Worm (Caenorhabditis elegans) whole organism, L3 larva: ENCODE measurements around the gene K03B8.4.
A peak's percentile ranks its signal among the peaks of the same experiment; 100 is the strongest.

Experiments
- R02D3.7 ChIP-seq: fragments of 150-350 bp; optimal IDR thresholded peaks from 2 replicates; lab custom pipeline; 2014; ENCODE audit warnings: missing biosample characterization, missing genetic modification characterization
- aly-2 ChIP-seq: fragments of 150-350 bp; optimal IDR thresholded peaks from 2 replicates; lab custom pipeline; 2014; ENCODE audit warnings: missing biosample characterization, missing genetic modification characterization
- ama-1 ChIP-seq: fragments of 150-350 bp; optimal IDR thresholded peaks from 2 replicates; lab custom pipeline; 2018
- ceh-16 ChIP-seq: sonication (generic microtip); optimal IDR thresholded peaks from 2 replicates; lab custom pipeline; 2017; ENCODE audit warnings: missing biosample characterization, missing genetic modification characterization
- ceh-82 ChIP-seq: fragments of 150-350 bp; optimal IDR thresholded peaks from 2 replicates; lab custom pipeline; 2014; ENCODE audit warnings: missing biosample characterization, missing genetic modification characterization
- ceh-9 ChIP-seq: sonication (generic microtip); optimal IDR thresholded peaks from 2 replicates; lab custom pipeline; 2018; ENCODE audit warnings: missing biosample characterization, missing genetic modification characterization
- egl-5 ChIP-seq: fragments of 150-350 bp; optimal IDR thresholded peaks from 2 replicates; lab custom pipeline; 2017; ENCODE audit warnings: missing biosample characterization, missing genetic modification reagents, missing genetic modification characterization, inconsistent platforms
- elt-1 ChIP-seq: fragments of 150-350 bp; optimal IDR thresholded peaks from 2 replicates; lab custom pipeline; 2014; ENCODE audit warnings: missing biosample characterization, missing genetic modification characterization
- elt-2 ChIP-seq: sonication (generic microtip); optimal IDR thresholded peaks from 2 replicates; lab custom pipeline; 2016; ENCODE audit warnings: missing genetic modification reagents, mild to moderate bottlenecking, missing genetic modification characterization, missing compliant biosample characterization
- elt-3 ChIP-seq, 3 experiments: fragments of 150-350 bp in 1 of 3; sonication (generic microtip) in 2 of 3; optimal IDR thresholded peaks; 2 replicates in 2 of 3; 4 replicates in 1 of 3; lab custom pipeline; 2014 to 2017; ENCODE audit warnings: missing biosample characterization in 3 of 3, missing genetic modification characterization in 3 of 3
- eor-1 ChIP-seq, 2 experiments: fragments of 150-350 bp; optimal IDR thresholded peaks; 2 replicates each; lab custom pipeline; 2014 to 2018; ENCODE audit warnings: missing biosample characterization in 2 of 2, missing genetic modification characterization in 2 of 2
- fkh-10 ChIP-seq: sonication (generic microtip); optimal IDR thresholded peaks from 2 replicates; lab custom pipeline; 2017; ENCODE audit warnings: missing biosample characterization, missing genetic modification reagents, missing genetic modification characterization
- fos-1 ChIP-seq: fragments of 150-350 bp; optimal IDR thresholded peaks from 2 replicates; lab custom pipeline; 2014; ENCODE audit warnings: missing biosample characterization, missing genetic modification characterization
- hmg-11 ChIP-seq: sonication (generic microtip); optimal IDR thresholded peaks from 2 replicates; lab custom pipeline; 2016; ENCODE audit warnings: missing genetic modification characterization, missing compliant biosample characterization
- jun-1 ChIP-seq: fragments of 150-350 bp; optimal IDR thresholded peaks from 2 replicates; lab custom pipeline; 2014; ENCODE audit warnings: missing biosample characterization, missing genetic modification reagents, missing genetic modification characterization
- lin-15B ChIP-seq: fragments of 150-350 bp; optimal IDR thresholded peaks from 2 replicates; lab custom pipeline; 2014; ENCODE audit warnings: missing biosample characterization, missing genetic modification characterization
- lin-39 ChIP-seq: fragments of 150-350 bp; optimal IDR thresholded peaks from 2 replicates; lab custom pipeline; 2018; ENCODE audit warnings: missing biosample characterization, missing genetic modification reagents, missing genetic modification characterization
- mdl-1 ChIP-seq: fragments of 150-350 bp; optimal IDR thresholded peaks from 2 replicates; lab custom pipeline; 2014; ENCODE audit warnings: missing biosample characterization, missing genetic modification characterization
- mml-1 ChIP-seq: fragments of 150-350 bp; sonication (generic microtip); optimal IDR thresholded peaks from 3 replicates; lab custom pipeline; 2014; ENCODE audit warnings: missing biosample characterization, missing genetic modification characterization
- nfya-1 ChIP-seq: sonication (generic microtip); optimal IDR thresholded peaks from 2 replicates; lab custom pipeline; 2017; ENCODE audit warnings: missing genetic modification characterization, mild to moderate bottlenecking, missing compliant biosample characterization, antibody characterized with exemption, moderate library complexity; ENCODE audit not compliant: insufficient read depth
- nhr-11 ChIP-seq: fragments of 150-350 bp; optimal IDR thresholded peaks from 2 replicates; lab custom pipeline; 2014; ENCODE audit warnings: missing biosample characterization, missing genetic modification characterization
- nhr-12 ChIP-seq: fragments of 150-350 bp; optimal IDR thresholded peaks from 2 replicates; lab custom pipeline; 2014; ENCODE audit warnings: missing biosample characterization, missing genetic modification characterization
- nhr-23 ChIP-seq: fragments of 150-350 bp; optimal IDR thresholded peaks from 2 replicates; lab custom pipeline; 2014; ENCODE audit warnings: missing biosample characterization, missing genetic modification reagents, missing genetic modification characterization
- nhr-237 ChIP-seq: fragments of 150-350 bp; optimal IDR thresholded peaks from 2 replicates; lab custom pipeline; 2014; ENCODE audit warnings: missing biosample characterization, missing genetic modification characterization
- nhr-25 ChIP-seq: sonication (generic microtip); optimal IDR thresholded peaks from 2 replicates; lab custom pipeline; 2017; ENCODE audit warnings: missing biosample characterization, missing genetic modification characterization
- nhr-28 ChIP-seq: fragments of 150-350 bp; optimal IDR thresholded peaks from 2 replicates; lab custom pipeline; 2014; ENCODE audit warnings: missing biosample characterization, missing genetic modification characterization
- nhr-43 ChIP-seq: sonication (generic microtip); optimal IDR thresholded peaks from 2 replicates; lab custom pipeline; 2016; ENCODE audit warnings: mild to moderate bottlenecking, missing genetic modification characterization, missing compliant biosample characterization; ENCODE audit not compliant: poor library complexity, severe bottlenecking
- nhr-67 ChIP-seq: fragments of 150-350 bp; optimal IDR thresholded peaks from 2 replicates; lab custom pipeline; 2014; ENCODE audit warnings: missing biosample characterization, missing genetic modification characterization
- pqm-1 ChIP-seq: fragments of 150-350 bp; optimal IDR thresholded peaks from 2 replicates; lab custom pipeline; 2017; ENCODE audit warnings: missing biosample characterization, missing genetic modification characterization, inconsistent platforms
- skn-1 ChIP-seq: fragments of 150-350 bp; optimal IDR thresholded peaks from 2 replicates; lab custom pipeline; 2014; ENCODE audit warnings: missing biosample characterization, missing genetic modification characterization
- snpc-4 ChIP-seq: fragments of 150-350 bp; optimal IDR thresholded peaks from 2 replicates; lab custom pipeline; 2014; ENCODE audit warnings: missing biosample characterization, missing genetic modification characterization
- tbx-2 ChIP-seq: sonication (generic microtip); optimal IDR thresholded peaks from 2 replicates; lab custom pipeline; 2016; ENCODE audit warnings: mild to moderate bottlenecking, missing genetic modification characterization, missing compliant biosample characterization
- unc-39 ChIP-seq: sonication (generic microtip); optimal IDR thresholded peaks from 4 replicates; lab custom pipeline; 2017; ENCODE audit warnings: missing biosample characterization, missing genetic modification characterization
- zag-1 ChIP-seq: fragments of 150-350 bp; optimal IDR thresholded peaks from 2 replicates; lab custom pipeline; 2014; ENCODE audit warnings: missing biosample characterization, missing genetic modification characterization

K03B8.4 gene

ce11 chrV:11410902-11411561 lies 16.1 kb upstream of the K03B8.4 start, which contains the start of the genes K03B8.8 and grl-3:
K03B8.8 (minus strand) TSS chrV:11411002.
grl-3 (plus strand) TSS chrV:11411511.
- TF ChIP-seq lin-15B (tag; lab: Kevin White, UChicago), result no peak

- TF ChIP-seq zag-1 (tag; lab: Kevin White, UChicago), result no peak
- TF ChIP-seq fkh-10 (GFP tag; lab: Kevin White, UChicago), result no peak
- no peak for TF ChIP-seq nhr-25 (tag; lab: Kevin White, UChicago)
- TF ChIP-seq ceh-82 (tag; lab: Kevin White, UChicago), result no peak
- TF ChIP-seq eor-1 (tag; optimal IDR thresholded peaks at IDR 0.05; lab: Kevin White, UChicago), result no peak
- TF ChIP-seq elt-3 (tag; optimal IDR thresholded peaks at IDR 0.05; lab: Kevin White, UChicago), result no peak
- TF ChIP-seq egl-5, result no peak
- no peak for TF ChIP-seq mml-1 (tag; lab: Kevin White, UChicago)
Measured at ce11 chrV:11407251-11407650, 12.3 kb upstream of the K03B8.4 start, which contains the start of gene K03B8.6. K03B8.6 (plus strand) TSS chrV:11407584.

ce11 chrV:11403702-11404101 lies 8.8 kb upstream of the K03B8.4 start:
- no peak for TF ChIP-seq nhr-237
- TF ChIP-seq pqm-1, result peak; percentile 64
- no peak for TF ChIP-seq elt-1 (tag; lab: Kevin White, UChicago)
- TF ChIP-seq elt-2 (tag; lab: Kevin White, UChicago), result peak; percentile 90

ce11 chrV:11403059-11403458 lies 8.1 kb upstream of the K03B8.4 start:
- TF ChIP-seq aly-2, result no peak
- TF ChIP-seq elt-2 (tag; lab: Kevin White, UChicago), result peak; percentile 81
- TF ChIP-seq ceh-16 (tag; lab: Kevin White, UChicago), result no peak
- no peak for TF ChIP-seq unc-39
- no peak for TF ChIP-seq jun-1 (tag; lab: Kevin White, UChicago)
- TF ChIP-seq pqm-1, result peak; percentile 76
- no peak for TF ChIP-seq R02D3.7
- TF ChIP-seq ceh-9 (tag; lab: Kevin White, UChicago), result no peak
- no peak for TF ChIP-seq nhr-11 (tag; lab: Kevin White, UChicago)
- no peak for TF ChIP-seq nhr-28 (tag; lab: Kevin White, UChicago)
- no peak for TF ChIP-seq nhr-237
- TF ChIP-seq nhr-43 (tag; lab: Kevin White, UChicago), result no peak
- no peak for TF ChIP-seq mml-1 (tag; lab: Kevin White, UChicago)
- TF ChIP-seq nfya-1, result no peak
- TF ChIP-seq ceh-82 (tag; lab: Kevin White, UChicago), result no peak
- TF ChIP-seq elt-1 (tag; lab: Kevin White, UChicago), result no peak
- TF ChIP-seq nhr-12, result no peak
- no peak for TF ChIP-seq mdl-1 (tag; lab: Kevin White, UChicago)
- TF ChIP-seq, all 47 proteins: peak for 2

ce11 chrV:11402610-11403009 lies 7.7 kb upstream of the K03B8.4 start, which contains the start of gene nas-19:
nas-19 (minus strand) TSS chrV:11402710.
- TF ChIP-seq nhr-11 (tag; lab: Kevin White, UChicago), result no peak
- TF ChIP-seq nhr-12, result no peak

- no peak for TF ChIP-seq mml-1 (tag; lab: Kevin White, UChicago)
- TF ChIP-seq zag-1 (tag; lab: Kevin White, UChicago), result no peak
- no peak for TF ChIP-seq skn-1
- no peak for TF ChIP-seq elt-3 (tag; optimal IDR thresholded peaks at IDR 0.05; lab: Kevin White, UChicago)
- no peak for TF ChIP-seq ceh-9 (tag; lab: Kevin White, UChicago)
- no peak for TF ChIP-seq lin-39 (tag; lab: Kevin White, UChicago)
- no peak for TF ChIP-seq hmg-11 (tag; lab: Kevin White, UChicago)
- no peak for TF ChIP-seq elt-2 (tag; lab: Kevin White, UChicago)
- TF ChIP-seq ceh-82 (tag; lab: Kevin White, UChicago), result no peak
- no peak for TF ChIP-seq nhr-43 (tag; lab: Kevin White, UChicago)
- no peak for TF ChIP-seq snpc-4
- no peak for TF ChIP-seq nhr-23 (tag; lab: Kevin White, UChicago)
- TF ChIP-seq nhr-25 (tag; lab: Kevin White, UChicago), result no peak
- no peak for TF ChIP-seq lin-15B (tag; lab: Kevin White, UChicago)
- no peak for TF ChIP-seq nhr-67 (tag; lab: Kevin White, UChicago)
- TF ChIP-seq fos-1 (tag; lab: Kevin White, UChicago), result no peak
- no peak for TF ChIP-seq ama-1 (lab: Kevin White, UChicago)
- TF ChIP-seq egl-5, result no peak
- no peak for TF ChIP-seq tbx-2
- TF ChIP-seq, all 47 proteins: peak for 0
Measured at ce11 chrV:11398616-11399015, 3.7 kb upstream of the K03B8.4 start, which contains the start of gene nas-17. nas-17 (plus strand) TSS chrV:11398916.
